Worm (Caenorhabditis elegans) whole organism, L2 larva: ENCODE measurements around the gene Y48E1C.2.

Experiments
- ZK546.5 ChIP-seq: sonication (generic microtip); optimal IDR thresholded peaks from 2 replicates; lab custom pipeline; 2017; ENCODE audit warnings: missing biosample characterization, missing genetic modification characterization
- fos-1 ChIP-seq: fragments of 150-350 bp; optimal IDR thresholded peaks from 2 replicates; lab custom pipeline; 2014; ENCODE audit warnings: missing biosample characterization, missing genetic modification characterization
- lin-11 ChIP-seq: fragments of 150-350 bp; sonication (generic microtip); optimal IDR thresholded peaks from 2 replicates; lab custom pipeline; 2014; ENCODE audit warnings: missing biosample characterization, missing genetic modification characterization, inconsistent platforms, mixed read lengths
- lin-39 ChIP-seq: fragments of 150-350 bp; optimal IDR thresholded peaks from 2 replicates; lab custom pipeline; 2014; ENCODE audit warnings: missing biosample characterization, missing genetic modification reagents, missing genetic modification characterization
- nhr-23 ChIP-seq: fragments of 150-350 bp; optimal IDR thresholded peaks from 2 replicates; lab custom pipeline; 2014; ENCODE audit warnings: missing biosample characterization, missing genetic modification reagents, missing genetic modification characterization
- nhr-237 ChIP-seq: fragments of 150-350 bp; optimal IDR thresholded peaks from 2 replicates; lab custom pipeline; 2014; ENCODE audit warnings: missing biosample characterization, missing genetic modification characterization
- unc-62 ChIP-seq: fragments of 150-350 bp; optimal IDR thresholded peaks from 2 replicates; lab custom pipeline; 2014; ENCODE audit warnings: missing biosample characterization, missing genetic modification reagents, missing genetic modification characterization
- zag-1 ChIP-seq: fragments of 150-350 bp; optimal IDR thresholded peaks from 2 replicates; lab custom pipeline; 2014; ENCODE audit warnings: missing biosample characterization, missing genetic modification characterization

DNA sequence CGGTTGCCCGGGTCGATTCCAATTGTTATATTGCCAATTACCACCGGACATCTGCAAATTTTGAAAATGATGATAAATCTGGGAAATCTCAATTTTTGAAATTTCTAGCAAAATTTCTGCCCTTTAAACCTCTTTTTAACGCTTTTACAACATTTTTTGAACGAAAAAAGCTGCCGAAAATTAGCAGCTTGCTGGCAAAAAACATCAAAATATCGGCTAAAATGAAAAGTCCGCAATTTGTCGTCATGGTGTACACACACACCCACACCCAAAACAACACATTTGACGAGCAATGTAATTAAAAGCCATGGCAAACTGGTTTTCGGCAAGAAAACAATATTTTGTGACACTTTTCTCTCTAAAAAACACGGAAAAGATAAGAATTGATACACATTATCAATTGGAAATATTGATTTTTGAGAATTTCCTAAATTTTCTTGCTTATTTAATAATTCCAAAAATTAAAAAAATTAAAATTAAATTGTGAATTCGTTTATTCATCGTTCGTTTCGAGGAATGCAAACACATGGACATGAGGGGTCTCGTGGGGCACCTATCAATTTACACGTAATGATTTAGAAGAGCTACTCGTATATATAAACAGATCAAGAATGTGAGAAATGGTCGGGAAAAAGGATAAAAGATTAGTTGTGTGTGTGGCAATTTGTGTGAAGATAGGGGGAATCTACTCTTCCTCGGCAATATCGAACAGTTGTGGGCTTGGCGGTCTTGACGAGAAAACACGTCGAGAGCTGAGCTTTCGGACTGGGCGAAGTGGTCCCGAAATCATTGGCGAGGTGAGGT, 36.5 kb downstream of the Y48E1C.2 start, which contains the start of gene pqn-27:
- TF ChIP-seq lin-11 (tag; lab: Kevin White, UChicago), result no peak
- TF ChIP-seq zag-1, result no peak
- TF ChIP-seq ZK546.5, result no peak
- no peak for TF ChIP-seq nhr-237
- no peak for TF ChIP-seq lin-39 (tag; lab: Kevin White, UChicago)
- TF ChIP-seq fos-1 (tag; lab: Kevin White, UChicago), result peak; percentile 28
- TF ChIP-seq unc-62 (GFP tag; lab: Kevin White, UChicago), result peak; percentile 32
- TF ChIP-seq nhr-23 (tag; lab: Kevin White, UChicago), result no peak
